Fruit fly (Drosophila melanogaster) S2 (cell line): ENCODE results near the gene Mrgn1.

ENCODE experiments used
- CG8478 ChIP-seq: fragments of >200 bp; optimal IDR thresholded peaks from 2 replicates; lab custom pipeline; 2018
- CTCF ChIP-seq, 2 experiments: fragments of >200 bp; optimal IDR thresholded peaks; 2 replicates each; lab custom pipeline; 2018

- TF ChIP-seq CTCF (optimal IDR thresholded peaks at IDR 0.05; lab: Kevin White, UChicago) (no peak), CG8478 (lab: Kevin White, UChicago) (no peak)
Observed at dm6 chrX:13691992-13692391, 29.8 kb downstream of the Mrgn1 start, which contains the start of gene Nna1.
